Worm (Caenorhabditis elegans): ENCODE data around the gene kin-16.

kin-16 gene

ce11 chrII:9403087-9403486, 32.8 kb downstream of the kin-16 start, which contains the start of gene Y51B9A.6:
Y51B9A.6 (minus strand) TSS chrII:9403187.
- TF ChIP-seq ceh-27 (GFP tag; optimal IDR thresholded peaks at IDR 0.05) (no peak), ama-1 (optimal IDR thresholded peaks at IDR 0.05) (no peak), ama-1 (GFP tag; optimal IDR thresholded peaks at IDR 0.05) (no peak), xnd-1 (tag; optimal IDR thresholded peaks at IDR 0.05) (no peak), tlf-1 (GFP tag; optimal IDR thresholded peaks at IDR 0.05) (no peak), K12H6.12 (tag; optimal IDR thresholded peaks at IDR 0.05) (no peak), dpff-1 (tag; optimal IDR thresholded peaks at IDR 0.05) (no peak), lin-40 (tag; optimal IDR thresholded peaks at IDR 0.05) (no peak), Y79H2A.3 (GFP tag; conservative IDR thresholded peaks at IDR 0.05) (no peak), lsy-27 (tag; optimal IDR thresholded peaks at IDR 0.05; ENCODE audit: borderline replicate concordance, insufficient read depth) (no peak), die-1 (tag; optimal IDR thresholded peaks at IDR 0.05) (no peak), hrde-1 (tag; optimal IDR thresholded peaks at IDR 0.05; ENCODE audit: borderline replicate concordance) (no peak), sea-2 (GFP tag; IDR thresholded peaks at IDR 0.05) (no peak), nfyb-1 (GFP tag; IDR thresholded peaks at IDR 0.05) (no peak), tbp1 (GFP tag; optimal IDR thresholded peaks at IDR 0.05) (no peak)

DNA sequence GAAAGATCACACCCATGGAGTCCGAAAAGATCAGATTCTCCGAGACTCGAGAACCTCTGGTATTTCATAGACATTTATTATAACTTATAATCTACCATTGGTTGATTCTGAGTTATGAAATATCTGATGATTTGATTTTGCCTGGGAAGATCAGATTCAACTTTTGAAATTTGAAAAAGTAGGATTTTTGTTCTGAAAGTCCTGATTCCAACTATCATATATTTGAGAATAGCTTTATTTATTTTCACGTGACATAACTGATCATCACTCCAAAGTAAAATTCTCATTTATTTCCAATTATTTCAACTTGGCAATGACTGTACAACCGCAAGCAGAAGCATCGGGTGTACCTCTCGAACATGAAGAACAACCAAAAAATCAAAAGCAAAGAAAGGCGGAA, 36.2 kb downstream of the kin-16 start, which contains the start of gene Y51B9A.7:
Y51B9A.7 (plus strand) TSS at position 301 of the 400 bp plus-strand sequence.
- no peak for TF ChIP-seq K12H6.12 (tag; optimal IDR thresholded peaks at IDR 0.05)
- TF ChIP-seq egl-18 (GFP tag; IDR thresholded peaks at IDR 0.05), result no peak
- no peak for TF ChIP-seq F52B5.7 (tag; optimal IDR thresholded peaks at IDR 0.05)
- TF ChIP-seq cebp-1 (GFP tag; IDR thresholded peaks at IDR 0.05), result no peak
- no peak for TF ChIP-seq cebp-1 (tag; optimal IDR thresholded peaks at IDR 0.05)
- TF ChIP-seq ama-1 (optimal IDR thresholded peaks at IDR 0.05), result no peak
- no peak for TF ChIP-seq ama-1 (GFP tag; optimal IDR thresholded peaks at IDR 0.05)
- no peak for TF ChIP-seq nhr-120 (GFP tag; IDR thresholded peaks at IDR 0.05)
- no peak for TF ChIP-seq rec-8 (tag; optimal IDR thresholded peaks at IDR 0.05)
- TF ChIP-seq ztf-18 (tag; optimal IDR thresholded peaks at IDR 0.05), result no peak
- no peak for TF ChIP-seq madf-8 (GFP tag; conservative IDR thresholded peaks at IDR 0.05)
- TF ChIP-seq unc-130 (GFP tag; optimal IDR thresholded peaks at IDR 0.05), result no peak
- TF ChIP-seq hmg-20 (GFP tag; IDR thresholded peaks at IDR 0.05), result no peak
- no peak for TF ChIP-seq ceh-27 (GFP tag; optimal IDR thresholded peaks at IDR 0.05)
- no peak for TF ChIP-seq madf-10 (tag; optimal IDR thresholded peaks at IDR 0.05)
- no peak for TF ChIP-seq ztf-28 (GFP tag; IDR thresholded peaks at IDR 0.05)
- TF ChIP-seq F23B12.7 (tag; optimal IDR thresholded peaks at IDR 0.05; ENCODE audit: insufficient read depth), result no peak
- no peak for TF ChIP-seq athp-1 (tag; optimal IDR thresholded peaks at IDR 0.05)
- no peak for TF ChIP-seq bed-1 (GFP tag; IDR thresholded peaks at IDR 0.05)

DNA sequence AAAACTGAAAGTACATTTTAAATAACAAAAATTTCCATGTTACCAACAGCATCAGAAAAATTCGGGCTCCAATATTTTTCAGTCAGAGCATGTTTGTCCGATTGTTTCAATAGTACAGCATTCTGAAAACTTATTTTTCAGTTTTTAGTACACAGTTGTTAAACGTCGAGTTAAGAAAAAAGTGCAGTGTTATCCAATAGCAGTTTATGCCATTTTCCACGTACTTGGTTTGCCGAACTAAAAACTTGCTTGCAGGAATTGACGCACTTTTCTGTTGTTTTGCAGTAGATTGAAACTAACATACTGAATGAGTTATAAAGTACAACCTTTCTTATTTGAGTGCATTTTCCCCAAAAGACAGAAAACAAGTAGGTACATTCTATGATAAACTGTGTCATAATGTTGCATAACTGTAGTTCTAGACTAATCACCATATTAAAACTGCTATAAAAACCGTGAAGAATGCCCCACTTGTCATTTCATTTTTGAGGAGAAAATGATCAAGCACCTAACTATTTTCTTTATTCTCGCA, 37.5 kb downstream of the kin-16 start, which contains the start of the genes Y51B9A.14 and Y51B9A.8:
Y51B9A.14 (minus strand) TSS at position 101 of the 532 bp plus-strand sequence.
Y51B9A.8 (plus strand) TSS at position 482 of the 532 bp plus-strand sequence.
- TF ChIP-seq lsy-27 (tag; optimal IDR thresholded peaks at IDR 0.05; ENCODE audit: borderline replicate concordance, insufficient read depth) (no peak), ama-1 (optimal IDR thresholded peaks at IDR 0.05) (no peak), ama-1 (GFP tag; optimal IDR thresholded peaks at IDR 0.05) (no peak), K11D2.4 (GFP tag; IDR thresholded peaks at IDR 0.05) (no peak), madf-6 (GFP tag; IDR thresholded peaks at IDR 0.05) (no peak), snpc-1.3 (tag; optimal IDR thresholded peaks at IDR 0.05; ENCODE audit: insufficient read depth) (no peak), madf-10 (tag; optimal IDR thresholded peaks at IDR 0.05) (no peak), B0035.1 (tag; optimal IDR thresholded peaks at IDR 0.05) (no peak), lin-26 (GFP tag; IDR thresholded peaks at IDR 0.05) (no peak), sptf-2 (GFP tag; optimal IDR thresholded peaks at IDR 0.05) (no peak), bed-2 (GFP tag; IDR thresholded peaks at IDR 0.05) (no peak), dox-1 (GFP tag; IDR thresholded peaks at IDR 0.05) (no peak), nhr-90 (tag; optimal IDR thresholded peaks at IDR 0.05) (no peak), xnd-1 (tag; optimal IDR thresholded peaks at IDR 0.05) (no peak)

All from whole organism, young adult.